Worm (Caenorhabditis elegans) whole organism, young adult: ENCODE measurements around the gene fem-1.

Experiments used
- ama-1 ChIP-seq, 3 experiments: fragments of 150-350 bp in 1 of 3; sonication (generic microtip) in 2 of 3; optimal IDR thresholded peaks; 2 replicates each; lab custom pipeline; 2014 to 2018; ENCODE audit warnings: missing biosample characterization in 2 of 3, missing genetic modification characterization in 2 of 3, missing genetic modification reagents in 2 of 3
- lag-1 ChIP-seq: fragments of 200-800 bp; sonication (Bioruptor generic); IDR thresholded peaks from 2 replicates; pipeline ENCODE4 v1.3.6; 2022; ENCODE audit warnings: missing genetic modification reagents, missing genetic modification characterization, missing compliant biosample characterization
- pha-4 ChIP-seq: fragments of 150-350 bp; sonication (generic microtip); optimal IDR thresholded peaks from 2 replicates; lab custom pipeline; 2014; ENCODE audit warnings: missing biosample characterization, missing genetic modification reagents, missing genetic modification characterization
- repo-1 ChIP-seq: sonication (generic microtip); optimal IDR thresholded peaks from 2 replicates; lab custom pipeline; 2017; ENCODE audit warnings: mild to moderate bottlenecking, missing genetic modification characterization, missing compliant biosample characterization
- xnd-1 ChIP-seq: sonication (generic microtip); optimal IDR thresholded peaks from 2 replicates; lab custom pipeline; 2016; ENCODE audit warnings: missing genotype, missing genetic modification reagents, missing genetic modification characterization, missing compliant biosample characterization

DNA sequence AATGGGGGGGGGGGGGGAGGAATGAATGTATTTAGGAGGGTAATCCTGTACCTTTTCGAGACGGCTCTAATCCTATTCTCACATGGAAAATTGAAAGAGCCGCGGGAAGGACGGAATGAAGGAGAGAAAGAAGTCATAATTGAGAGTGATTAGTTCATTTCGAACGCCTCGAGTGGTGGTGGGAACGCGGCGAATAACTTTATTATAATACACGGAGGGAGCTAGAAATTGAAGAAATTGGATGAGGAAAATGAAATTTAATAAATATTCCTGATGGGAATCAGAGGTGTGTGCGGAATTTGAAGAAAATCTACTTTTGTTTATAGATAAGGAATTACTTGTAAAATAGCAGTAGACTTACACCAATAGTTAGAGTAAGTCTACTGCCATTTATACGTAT lies 4.2 kb downstream of the fem-1 start:
- TF ChIP-seq lag-1 (GFP tag; lab: Robert Waterston, UW) (no peak), pha-4 (no peak), ama-1 (optimal IDR thresholded peaks at IDR 0.05; lab: Kevin White, UChicago) (no peak), ama-1 (GFP tag; optimal IDR thresholded peaks at IDR 0.05; lab: Kevin White, UChicago) (no peak), repo-1 (no peak), xnd-1 (tag; lab: Kevin White, UChicago) (no peak)
